Worm (Caenorhabditis elegans): ENCODE data around the gene dmd-7.

ce11 chrV:6291301-6291700, 44.6 kb downstream of the dmd-7 start:
- TF ChIP-seq ztf-29 (GFP tag; IDR thresholded peaks at IDR 0.05) = no peak
- TF ChIP-seq ref-1 (GFP tag; conservative IDR thresholded peaks at IDR 0.05) = no peak
- TF ChIP-seq tab-1 (GFP tag; IDR thresholded peaks at IDR 0.05) = no peak
- no peak for TF ChIP-seq cog-1 (tag; optimal IDR thresholded peaks at IDR 0.05)
- TF ChIP-seq klf-2 (GFP tag; conservative IDR thresholded peaks at IDR 0.05) = no peak
- TF ChIP-seq med-1 (GFP tag; optimal IDR thresholded peaks at IDR 0.05; ENCODE audit: insufficient read depth) = no peak

Data from whole organism, midembryonic.